Worm (Caenorhabditis elegans): Measurements from ENCODE around the gene fzo-1.

The fzo-1 gene

DNA sequence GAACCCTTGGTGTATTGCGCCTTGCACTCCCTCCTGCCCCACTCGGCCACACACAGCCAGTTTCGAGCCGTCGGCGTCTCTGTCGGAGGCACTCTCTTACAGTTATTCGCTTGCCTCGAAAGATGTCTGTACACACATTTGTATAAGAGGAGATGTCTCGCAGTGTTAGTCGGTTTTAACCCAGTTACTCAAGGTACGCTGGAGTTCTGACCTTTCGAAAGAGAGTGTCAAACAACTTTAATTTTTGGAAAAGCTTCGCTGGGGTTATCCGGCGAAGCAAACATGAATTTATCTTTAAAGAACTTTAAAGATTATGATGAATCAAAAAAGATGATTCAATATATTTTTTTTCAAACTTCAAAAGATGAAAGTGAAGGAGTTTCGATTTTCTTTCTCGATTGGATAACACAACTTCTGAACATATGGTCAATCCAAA, 8.7 kb upstream of the fzo-1 start (continued):
- TF ChIP-seq F49E8.2 (tag; optimal IDR thresholded peaks at IDR 0.05; ENCODE audit: borderline replicate concordance): peak; percentile 97
- TF ChIP-seq saeg-2 (GFP tag; IDR thresholded peaks at IDR 0.05): peak; percentile 99
- TF ChIP-seq php-3 (GFP tag; IDR thresholded peaks at IDR 0.05): peak; percentile 92
- peak; percentile 99 for TF ChIP-seq pha-4 (GFP tag; IDR thresholded peaks at IDR 0.05)
- peak; percentile 27 for TF ChIP-seq pha-4 (tag; optimal IDR thresholded peaks at IDR 0.05)
- TF ChIP-seq tra-1 (GFP tag; IDR thresholded peaks at IDR 0.05): peak; percentile 98
- TF ChIP-seq aly-2 (tag; optimal IDR thresholded peaks at IDR 0.05): no peak
- TF ChIP-seq lin-29 (GFP tag; IDR thresholded peaks at IDR 0.05): peak; percentile 92
- peak; percentile 96 for TF ChIP-seq zfp-3 (GFP tag; conservative IDR thresholded peaks at IDR 0.05)
- peak; percentile 95 for TF ChIP-seq lin-1 (GFP tag; IDR thresholded peaks at IDR 0.05)
- TF ChIP-seq jun-1 (tag; optimal IDR thresholded peaks at IDR 0.05): peak; percentile 98
- TF ChIP-seq madf-5 (GFP tag; IDR thresholded peaks at IDR 0.05): peak; percentile 5 to 96; a peak in 3 of 4 replicates
- TF ChIP-seq lin-39 (tag; optimal IDR thresholded peaks at IDR 0.05): peak; percentile 85
- TF ChIP-seq nhr-48 (tag; optimal IDR thresholded peaks at IDR 0.05): peak; percentile 97
- TF ChIP-seq T26A8.4 (GFP tag; IDR thresholded peaks at IDR 0.05): peak; percentile 100
- TF ChIP-seq unc-130 (GFP tag; optimal IDR thresholded peaks at IDR 0.05): peak; percentile 93
- TF ChIP-seq nhr-10 (tag; optimal IDR thresholded peaks at IDR 0.05): peak; percentile 93
- peak; percentile 99 for TF ChIP-seq ctbp-1 (GFP tag; IDR thresholded peaks at IDR 0.05)
- peak; percentile 93 for TF ChIP-seq egl-27 (tag; optimal IDR thresholded peaks at IDR 0.05)
- TF ChIP-seq F26F4.8 (GFP tag; conservative IDR thresholded peaks at IDR 0.05): 0 out of 2 replicates have a peak, but pooled peaks have one; percentile 34
- TF ChIP-seq dmd-8 (GFP tag; IDR thresholded peaks at IDR 0.05): peak; percentile 83
- TF ChIP-seq Y48G9A.11 (GFP tag; IDR thresholded peaks at IDR 0.05): peak; percentile 88
- TF ChIP-seq ceh-20 (GFP tag; IDR thresholded peaks at IDR 0.05): peak; percentile 99
- TF ChIP-seq Y5F2A.4 (GFP tag; optimal IDR thresholded peaks at IDR 0.05): peak; percentile 88
- TF ChIP-seq dpl-1 (GFP tag; optimal IDR thresholded peaks at IDR 0.05): peak; percentile 87
- peak; percentile 97 for TF ChIP-seq F37D6.2 (tag; optimal IDR thresholded peaks at IDR 0.05)
- TF ChIP-seq ceh-44 (GFP tag; IDR thresholded peaks at IDR 0.05): peak; percentile 89; the same call in 1 of the 2 replicates
- TF ChIP-seq mes-2 (tag; optimal IDR thresholded peaks at IDR 0.05; ENCODE audit: poor library complexity, severe bottlenecking): peak; percentile 96
- TF ChIP-seq Y75B8A.6 (GFP tag; IDR thresholded peaks at IDR 0.05): peak; percentile 78
- peak; percentile 77 for TF ChIP-seq nhr-76 (tag; optimal IDR thresholded peaks at IDR 0.05)
- peak; percentile 91 for TF ChIP-seq zip-2 (tag; optimal IDR thresholded peaks at IDR 0.05)
- peak; percentile 99 for TF ChIP-seq mdt-29 (GFP tag; IDR thresholded peaks at IDR 0.05)
- peak; percentile 82 for TF ChIP-seq sdz-12 (GFP tag; optimal IDR thresholded peaks at IDR 0.05)
- TF ChIP-seq tag-97 (GFP tag; IDR thresholded peaks at IDR 0.05): no peak
- peak; percentile 53 for TF ChIP-seq pqm-1 (tag; optimal IDR thresholded peaks at IDR 0.05)
- peak; percentile 58 for TF ChIP-seq R02D3.7 (tag; optimal IDR thresholded peaks at IDR 0.05)
- TF ChIP-seq mep-1 (tag; optimal IDR thresholded peaks at IDR 0.05): peak; percentile 99
- peak; percentile 94 for TF ChIP-seq ces-1 (GFP tag; optimal IDR thresholded peaks at IDR 0.05)
- peak; percentile 89 for TF ChIP-seq nhr-111 (GFP tag; optimal IDR thresholded peaks at IDR 0.05)
- TF ChIP-seq dmd-6 (GFP tag; IDR thresholded peaks at IDR 0.05): peak; percentile 99
- TF ChIP-seq D1046.2 (GFP tag; IDR thresholded peaks at IDR 0.05): peak; percentile 92
- peak; percentile 87 for TF ChIP-seq vab-7 (GFP tag; IDR thresholded peaks at IDR 0.05)
- peak; percentile 97 for TF ChIP-seq spr-1 (tag; optimal IDR thresholded peaks at IDR 0.05)
- TF ChIP-seq T20F7.1 (GFP tag; optimal IDR thresholded peaks at IDR 0.05): peak; percentile 93
- TF ChIP-seq ama-1 (optimal IDR thresholded peaks at IDR 0.05): peak; percentile 100
- peak; percentile 99 for TF ChIP-seq daf-19 (GFP tag; conservative IDR thresholded peaks at IDR 0.05)
- peak; percentile 98 for TF ChIP-seq madf-9 (GFP tag; conservative IDR thresholded peaks at IDR 0.05)
- TF ChIP-seq daf-16 (GFP tag; optimal IDR thresholded peaks at IDR 0.05): peak; percentile 89 to 97
- peak; percentile 89 for TF ChIP-seq daf-16 (tag; optimal IDR thresholded peaks at IDR 0.05)
- TF ChIP-seq spr-3 (GFP tag; optimal IDR thresholded peaks at IDR 0.05): peak; percentile 97
- peak; percentile 58 to 72 for TF ChIP-seq ZK546.5 (tag; optimal IDR thresholded peaks at IDR 0.05)
- TF ChIP-seq snpc-1.2 (GFP tag; IDR thresholded peaks at IDR 0.05): peak; percentile 94

Data from whole organism, L4 larva.